Fruit fly (Drosophila melanogaster) whole organism, embryonic: ENCODE results near the gene e.

Experiments
- Antp ChIP-seq: fragments of 200-800 bp; sonication (Bioruptor generic); optimal IDR thresholded peaks from 3 replicates; lab custom pipeline; 2016; ENCODE audit warnings: missing biosample characterization, missing genetic modification characterization
- CG11247 ChIP-seq: fragments of 200-800 bp; sonication (Bioruptor generic); IDR thresholded peaks from 2 replicates; pipeline ENCODE4 v1.3.6; 2022; ENCODE audit warnings: missing biosample characterization, missing genetic modification characterization
- CG12155 ChIP-seq: fragments of 200-800 bp; sonication (Bioruptor generic); optimal IDR thresholded peaks from 3 replicates; lab custom pipeline; 2016; ENCODE audit warnings: missing biosample characterization, missing genetic modification characterization
- CG12236 ChIP-seq: fragments of 200-800 bp; sonication (Bioruptor generic); optimal IDR thresholded peaks from 2 replicates; lab custom pipeline; 2016; ENCODE audit warnings: missing biosample characterization, missing genetic modification characterization
- CG15601 ChIP-seq: fragments of 200-800 bp; sonication (Bioruptor generic); optimal IDR thresholded peaks from 3 replicates; lab custom pipeline; 2019; ENCODE audit warnings: missing biosample characterization, mild to moderate bottlenecking, missing genetic modification characterization, moderate library complexity
- CG16813 ChIP-seq: fragments of 200-800 bp; sonication (Bioruptor generic); IDR thresholded peaks from 3 replicates; pipeline ENCODE4 v1.3.6; 2022; ENCODE audit warnings: missing biosample characterization, missing genetic modification characterization; ENCODE audit not compliant: partially characterized antibody
- CG17359 ChIP-seq: fragments of 200-800 bp; sonication (Bioruptor generic); optimal IDR thresholded peaks from 3 replicates; lab custom pipeline; 2018; ENCODE audit warnings: missing biosample characterization, mild to moderate bottlenecking, missing genetic modification characterization, moderate library complexity
- CG17912 ChIP-seq: fragments of 200-800 bp; sonication (Bioruptor generic); optimal IDR thresholded peaks from 2 replicates; lab custom pipeline; 2018; ENCODE audit warnings: missing biosample characterization, mild to moderate bottlenecking, missing genetic modification characterization
- CG1792 ChIP-seq: fragments of 200-800 bp; sonication (Bioruptor generic); optimal IDR thresholded peaks from 2 replicates; lab custom pipeline; 2016; ENCODE audit warnings: missing biosample characterization, missing genetic modification characterization
- CG2129 ChIP-seq: fragments of 200-800 bp; sonication (Bioruptor generic); IDR thresholded peaks from 2 replicates; pipeline ENCODE4 v1.3.6; 2022; ENCODE audit warnings: missing biosample characterization, missing genetic modification characterization; ENCODE audit not compliant: partially characterized antibody
- CG2889 ChIP-seq: fragments of 200-800 bp; sonication (Bioruptor generic); IDR thresholded peaks from 3 replicates; pipeline ENCODE4 v1.3.6; 2022; ENCODE audit warnings: missing biosample characterization, missing genetic modification characterization
- CG31388 ChIP-seq: fragments of 200-800 bp; sonication (Bioruptor generic); optimal IDR thresholded peaks from 2 replicates; lab custom pipeline; 2016; ENCODE audit warnings: missing biosample characterization, missing genetic modification characterization
- CG32767 ChIP-seq: fragments of 200-800 bp; sonication (Bioruptor generic); IDR thresholded peaks from 2 replicates; pipeline ENCODE4 v1.3.6; 2022; ENCODE audit warnings: missing biosample characterization, missing genetic modification characterization
- CG32772 ChIP-seq: fragments of 200-800 bp; sonication (Bioruptor generic); IDR thresholded peaks from 2 replicates; pipeline ENCODE4 v1.3.6; 2022; ENCODE audit warnings: missing biosample characterization, missing genetic modification characterization
- CG34376 ChIP-seq: fragments of 200-800 bp; sonication (Bioruptor generic); optimal IDR thresholded peaks from 2 replicates; lab custom pipeline; 2018; ENCODE audit warnings: missing biosample characterization, mild to moderate bottlenecking, missing genetic modification characterization
- CG34422 ChIP-seq: fragments of 200-800 bp; sonication (Bioruptor generic); IDR thresholded peaks from 3 replicates; pipeline ENCODE4 v1.3.6; 2022; ENCODE audit warnings: missing biosample characterization, missing genetic modification characterization
- CG3838 ChIP-seq: fragments of 200-800 bp; sonication (Bioruptor generic); optimal IDR thresholded peaks from 3 replicates; lab custom pipeline; 2016; ENCODE audit warnings: missing biosample characterization, missing genetic modification characterization
- CG5953 ChIP-seq: fragments of 200-800 bp; sonication (Bioruptor generic); IDR thresholded peaks from 2 replicates; pipeline ENCODE4 v1.3.6; 2022; ENCODE audit warnings: missing biosample characterization, missing genetic modification characterization
- CG9609 ChIP-seq: fragments of 200-800 bp; sonication (Bioruptor generic); optimal IDR thresholded peaks from 3 replicates; lab custom pipeline; 2016; ENCODE audit warnings: missing biosample characterization, missing genetic modification characterization
- CG9817 ChIP-seq: fragments of 200-800 bp; sonication (Bioruptor generic); optimal IDR thresholded peaks from 2 replicates; lab custom pipeline; 2018; ENCODE audit warnings: missing biosample characterization, mild to moderate bottlenecking, missing genetic modification characterization, moderate library complexity
- CG9876 ChIP-seq: fragments of 200-800 bp; sonication (Bioruptor generic); optimal IDR thresholded peaks from 2 replicates; lab custom pipeline; 2016; ENCODE audit warnings: missing biosample characterization, missing genetic modification characterization
- CHES-1-like ChIP-seq: fragments of 200-800 bp; sonication (Bioruptor generic); optimal IDR thresholded peaks from 2 replicates; lab custom pipeline; 2016; ENCODE audit warnings: missing biosample characterization, missing genetic modification characterization
- CTCF ChIP-seq: fragments of 200-800 bp; sonication (Bioruptor generic); optimal IDR thresholded peaks from 2 replicates; lab custom pipeline; 2017; ENCODE audit warnings: missing biosample characterization, mild to moderate bottlenecking, missing genetic modification characterization, moderate library complexity
- Doc3 ChIP-seq: fragments of 200-800 bp; sonication (Bioruptor generic); IDR thresholded peaks from 3 replicates; pipeline ENCODE4 v1.3.6; 2022; ENCODE audit warnings: missing biosample characterization, missing genetic modification characterization; ENCODE audit not compliant: partially characterized antibody
- Gsc ChIP-seq: fragments of 200-800 bp; sonication (Bioruptor generic); IDR thresholded peaks from 2 replicates; pipeline ENCODE4 v1.3.6; 2022; ENCODE audit warnings: missing biosample characterization, missing genetic modification characterization
- HLH4C ChIP-seq: fragments of 200-800 bp; sonication (Bioruptor generic); IDR thresholded peaks from 3 replicates; pipeline ENCODE4 v1.3.6; 2022; ENCODE audit warnings: missing biosample characterization, missing genetic modification characterization; ENCODE audit not compliant: partially characterized antibody
- HLHmδ ChIP-seq: fragments of 200-800 bp; sonication (Bioruptor generic); optimal IDR thresholded peaks from 2 replicates; lab custom pipeline; 2018; ENCODE audit warnings: missing biosample characterization, mild to moderate bottlenecking, missing genetic modification characterization, moderate library complexity
- Lpt ChIP-seq: fragments of >200 bp; optimal IDR thresholded peaks from 2 replicates; lab custom pipeline; 2018; ENCODE audit warnings: missing biosample characterization, missing genetic modification characterization
- NfI ChIP-seq: fragments of 200-800 bp; sonication (Bioruptor generic); optimal IDR thresholded peaks from 3 replicates; lab custom pipeline; 2018; ENCODE audit warnings: missing biosample characterization, mild to moderate bottlenecking, missing genetic modification characterization, moderate library complexity
- Rfx ChIP-seq: fragments of 200-800 bp; sonication (Bioruptor generic); IDR thresholded peaks from 2 replicates; pipeline ENCODE4 v1.3.6; 2022; ENCODE audit warnings: missing biosample characterization, missing genetic modification characterization
- ap ChIP-seq: fragments of 200-800 bp; sonication (Bioruptor generic); IDR thresholded peaks from 2 replicates; pipeline ENCODE4 v1.3.6; 2022; ENCODE audit warnings: missing biosample characterization, missing genetic modification characterization
- br ChIP-seq: fragments of >200 bp; optimal IDR thresholded peaks from 2 replicates; lab custom pipeline; 2017
- btn ChIP-seq: fragments of 200-800 bp; sonication (Bioruptor generic); optimal IDR thresholded peaks from 2 replicates; lab custom pipeline; 2016; ENCODE audit warnings: missing biosample characterization, missing genetic modification characterization
- ems ChIP-seq: fragments of 200-800 bp; sonication (Bioruptor generic); optimal IDR thresholded peaks from 3 replicates; lab custom pipeline; 2016; ENCODE audit warnings: missing biosample characterization, missing genetic modification characterization
- eyg ChIP-seq: fragments of 200-800 bp; sonication (Bioruptor generic); optimal IDR thresholded peaks from 3 replicates; lab custom pipeline; 2016; ENCODE audit warnings: missing biosample characterization, missing genetic modification characterization
- fd96Cb ChIP-seq: fragments of 200-800 bp; sonication (Bioruptor generic); optimal IDR thresholded peaks from 2 replicates; lab custom pipeline; 2018; ENCODE audit warnings: missing biosample characterization, mild to moderate bottlenecking, missing genetic modification characterization, moderate library complexity
- gcm ChIP-seq: fragments of 200-800 bp; sonication (Bioruptor generic); optimal IDR thresholded peaks from 2 replicates; lab custom pipeline; 2019; ENCODE audit warnings: missing biosample characterization, mild to moderate bottlenecking, missing genetic modification characterization, moderate library complexity
- insv ChIP-seq, 2 experiments: fragments of 200-800 bp; sonication (Bioruptor generic); optimal IDR thresholded peaks; 3 replicates each; lab custom pipeline; 2016 to 2018; ENCODE audit warnings: missing biosample characterization in 2 of 2, missing genetic modification characterization in 2 of 2
- inv ChIP-seq: fragments of 200-800 bp; sonication (Bioruptor generic); IDR thresholded peaks from 2 replicates; pipeline ENCODE4 v1.3.6; 2022; ENCODE audit warnings: missing biosample characterization, missing genetic modification characterization; ENCODE audit not compliant: partially characterized antibody
- knrl ChIP-seq: fragments of 200-800 bp; sonication (Bioruptor generic); IDR thresholded peaks from 3 replicates; pipeline ENCODE4 v1.3.6; 2022; ENCODE audit warnings: missing biosample characterization, missing genetic modification characterization; ENCODE audit not compliant: partially characterized antibody
- lmd ChIP-seq: fragments of 200-800 bp; sonication (Bioruptor generic); IDR thresholded peaks from 2 replicates; pipeline ENCODE4 v1.3.6; 2022; ENCODE audit warnings: missing biosample characterization, missing genetic modification characterization
- lola ChIP-seq, 3 experiments: fragments of >200 bp in 2 of 3; fragments of 200-800 bp in 1 of 3; sonication (Bioruptor generic) in 1 of 3; optimal IDR thresholded peaks; 2 replicates each; lab custom pipeline; 2017 to 2019; ENCODE audit warnings: missing biosample characterization in 3 of 3, missing genetic modification characterization in 3 of 3, mild to moderate bottlenecking in 1 of 3, moderate library complexity in 1 of 3
- luna ChIP-seq: fragments of 200-800 bp; sonication (Bioruptor generic); optimal IDR thresholded peaks from 2 replicates; lab custom pipeline; 2016; ENCODE audit warnings: missing biosample characterization, missing genetic modification characterization
- nom ChIP-seq: fragments of 200-800 bp; sonication (Bioruptor generic); optimal IDR thresholded peaks from 2 replicates; lab custom pipeline; 2017; ENCODE audit warnings: missing biosample characterization, missing genetic modification characterization, mild to moderate bottlenecking, moderate library complexity, missing genetic modification reagents
- pho ChIP-seq: fragments of 200-800 bp; sonication (Bioruptor generic); optimal IDR thresholded peaks from 2 replicates; lab custom pipeline; 2016; ENCODE audit warnings: missing biosample characterization, missing genetic modification characterization
- pita ChIP-seq: fragments of 200-800 bp; sonication (Bioruptor generic); optimal IDR thresholded peaks from 2 replicates; lab custom pipeline; 2017; ENCODE audit warnings: missing biosample characterization, mild to moderate bottlenecking, missing genetic modification characterization
- ranshi ChIP-seq: fragments of 200-800 bp; sonication (Bioruptor generic); IDR thresholded peaks from 2 replicates; pipeline ENCODE4 v1.3.6; 2022; ENCODE audit warnings: missing biosample characterization, missing genetic modification characterization
- sna ChIP-seq: fragments of 200-800 bp; sonication (Bioruptor generic); IDR thresholded peaks from 2 replicates; pipeline ENCODE4 v1.3.6; 2022; ENCODE audit warnings: missing biosample characterization, missing genetic modification characterization; ENCODE audit not compliant: partially characterized antibody
- sob ChIP-seq: fragments of 200-800 bp; sonication (Bioruptor generic); IDR thresholded peaks from 2 replicates; pipeline ENCODE4 v1.3.6; 2022; ENCODE audit warnings: missing biosample characterization, missing genetic modification characterization
- stwl ChIP-seq: fragments of 200-800 bp; sonication (Bioruptor generic); optimal IDR thresholded peaks from 3 replicates; lab custom pipeline; 2018; ENCODE audit warnings: missing biosample characterization, mild to moderate bottlenecking, missing genetic modification characterization, moderate library complexity
- toy ChIP-seq: fragments of 200-800 bp; sonication (Bioruptor generic); IDR thresholded peaks from 2 replicates; pipeline ENCODE4 v1.3.6; 2022; ENCODE audit warnings: missing biosample characterization, missing genetic modification characterization
- tup ChIP-seq: fragments of 200-800 bp; sonication (Bioruptor generic); optimal IDR thresholded peaks from 2 replicates; lab custom pipeline; 2016; ENCODE audit warnings: missing biosample characterization, mild to moderate bottlenecking, missing genetic modification characterization, moderate library complexity

e gene

DNA sequence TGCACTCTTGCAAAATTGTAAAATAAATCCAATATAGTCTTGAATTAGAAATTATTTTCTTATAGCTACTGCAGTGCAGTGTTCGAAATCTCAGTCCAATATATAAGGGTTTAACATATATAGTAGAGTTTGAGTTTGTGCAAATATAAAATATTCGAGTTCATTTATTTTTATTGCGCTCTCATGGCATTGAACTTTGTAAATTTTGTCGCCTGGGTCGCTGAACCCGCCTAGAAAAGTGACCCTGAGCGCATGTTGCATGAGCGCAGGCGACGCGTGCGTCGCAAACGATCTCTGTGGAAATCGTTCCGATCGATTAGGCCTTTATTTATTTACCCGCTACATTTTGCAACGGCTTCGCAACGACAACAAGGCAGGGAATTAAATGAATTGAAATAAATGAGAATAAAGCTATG, 37.0 kb downstream of the e start (continued):
- TF ChIP-seq CG31388 = no peak
- TF ChIP-seq CG32767 (GFP tag; lab: Robert Waterston, UW) = no peak
- TF ChIP-seq CTCF (GFP tag; lab: Kevin White, UChicago) = no peak
- TF ChIP-seq CG2889 (GFP tag; lab: Robert Waterston, UW) = no peak
- no peak for TF ChIP-seq Doc3
- TF ChIP-seq Gsc (GFP tag; lab: Robert Waterston, UW) = no peak
- TF ChIP-seq HLHmδ = no peak
- no peak for TF ChIP-seq eyg (GFP tag; lab: Kevin White, UChicago)
- TF ChIP-seq HLH4C (GFP tag; lab: Robert Waterston, UW) = no peak
- TF ChIP-seq sob (GFP tag; lab: Robert Waterston, UW) = no peak
- TF ChIP-seq pita (GFP tag; lab: Kevin White, UChicago) = no peak
- TF ChIP-seq CG32772 (GFP tag; lab: Robert Waterston, UW) = no peak
- TF ChIP-seq tup (GFP tag; lab: Kevin White, UChicago) = no peak
- no peak for TF ChIP-seq CG9817 (tag; lab: Kevin White, UChicago)
- no peak for TF ChIP-seq pho
- no peak for TF ChIP-seq toy (GFP tag; lab: Robert Waterston, UW)
- no peak for TF ChIP-seq stwl (tag; lab: Kevin White, UChicago)
- TF ChIP-seq insv (GFP tag; optimal IDR thresholded peaks at IDR 0.05; lab: Kevin White, UChicago) = no peak
- TF ChIP-seq CG12236 (GFP tag; lab: Kevin White, UChicago) = no peak
- no peak for TF ChIP-seq CG1792
- no peak for TF ChIP-seq fd96Cb (tag; lab: Kevin White, UChicago)
- TF ChIP-seq br (lab: Kevin White, UChicago) = no peak
- TF ChIP-seq NfI (GFP tag; lab: Kevin White, UChicago) = peak; percentile 19
- no peak for TF ChIP-seq CG9609 (GFP tag; lab: Kevin White, UChicago)
- TF ChIP-seq lmd (GFP tag; lab: Robert Waterston, UW) = peak; percentile 42; the same call in 1 of the 2 replicates
- TF ChIP-seq CG16813 (GFP tag; lab: Robert Waterston, UW) = no peak
- TF ChIP-seq CG5953 (GFP tag; lab: Robert Waterston, UW) = no peak
- no peak for TF ChIP-seq CG9876
- TF ChIP-seq luna = no peak
- peak; percentile 3 for TF ChIP-seq CG17912 (GFP tag; lab: Kevin White, UChicago)
- TF ChIP-seq ranshi (GFP tag; lab: Robert Waterston, UW) = 0 out of 2 replicates have a peak, but pooled peaks have one; percentile 15
- no peak for TF ChIP-seq CG17359
- TF ChIP-seq Antp (GFP tag; lab: Kevin White, UChicago) = peak; percentile 11
- no peak for TF ChIP-seq CG12155 (GFP tag; lab: Kevin White, UChicago)
- TF ChIP-seq btn = no peak
- TF ChIP-seq CG11247 (GFP tag; lab: Robert Waterston, UW) = 0 out of 2 replicates have a peak, but pooled peaks have one; percentile 21
- peak; percentile 22 for TF ChIP-seq CG15601 (tag; lab: Kevin White, UChicago)
- no peak for TF ChIP-seq Lpt (GFP tag; lab: Kevin White, UChicago)
- 0 out of 3 replicates have a peak, but pooled peaks have one; percentile 37 for TF ChIP-seq CG34422 (GFP tag; lab: Robert Waterston, UW)
- no peak for TF ChIP-seq CG34376 (GFP tag; lab: Kevin White, UChicago)
- TF ChIP-seq inv (GFP tag; lab: Robert Waterston, UW) = no peak
- TF ChIP-seq sna (GFP tag; lab: Robert Waterston, UW) = no peak
- peak in 1 of 3 experiments; percentile 66 for TF ChIP-seq lola (GFP tag; optimal IDR thresholded peaks at IDR 0.05; lab: Kevin White, UChicago)
- TF ChIP-seq CG2129 (GFP tag; lab: Robert Waterston, UW) = no peak
- no peak for TF ChIP-seq ap (GFP tag; lab: Robert Waterston, UW)
- peak; percentile 45 for TF ChIP-seq CG3838 (GFP tag; lab: Kevin White, UChicago)
- no peak for TF ChIP-seq knrl (GFP tag; lab: Robert Waterston, UW)
- TF ChIP-seq CHES-1-like = no peak
- no peak for TF ChIP-seq Rfx (GFP tag; lab: Robert Waterston, UW)
- TF ChIP-seq ems (GFP tag; lab: Kevin White, UChicago) = no peak
- TF ChIP-seq gcm = no peak
- TF ChIP-seq nom (GFP tag; lab: Kevin White, UChicago) = no peak
